Worm (Caenorhabditis elegans) whole organism, mixed stage, embryonic: ENCODE data around the gene amdh-1.

Experiments used
- ceh-83 ChIP-seq: fragments of 200-800 bp; sonication (Bioruptor generic); optimal IDR thresholded peaks from 2 replicates; lab custom pipeline; 2018; ENCODE audit warnings: mild to moderate bottlenecking, missing genetic modification characterization, missing compliant biosample characterization
- drap-1 ChIP-seq: fragments of 200-800 bp; sonication (Bioruptor generic); optimal IDR thresholded peaks from 3 replicates; lab custom pipeline; 2018; ENCODE audit warnings: mild to moderate bottlenecking, missing genetic modification characterization, missing compliant biosample characterization
- elt-3 ChIP-seq: fragments of 150-350 bp; optimal IDR thresholded peaks from 2 replicates; lab custom pipeline; 2014; ENCODE audit warnings: missing biosample characterization, missing genetic modification characterization
- nhr-237 ChIP-seq: fragments of 150-350 bp; optimal IDR thresholded peaks from 2 replicates; lab custom pipeline; 2014; ENCODE audit warnings: missing biosample characterization, missing genetic modification characterization
- sptf-1 ChIP-seq: sonication (generic microtip); optimal IDR thresholded peaks from 2 replicates; lab custom pipeline; 2017; ENCODE audit warnings: mild to moderate bottlenecking, missing genetic modification characterization, moderate library complexity, missing compliant biosample characterization
- unc-62 ChIP-seq: fragments of 150-350 bp; optimal IDR thresholded peaks from 2 replicates; lab custom pipeline; 2014; ENCODE audit warnings: missing biosample characterization, missing genetic modification reagents, missing genetic modification characterization
- ztf-11 ChIP-seq: fragments of 150-350 bp; optimal IDR thresholded peaks from 2 replicates; lab custom pipeline; 2014; ENCODE audit warnings: missing biosample characterization, missing genetic modification characterization

- no peak for TF ChIP-seq ztf-11
- no peak for TF ChIP-seq ceh-83 (GFP tag; lab: Kevin White, UChicago)
- no peak for TF ChIP-seq drap-1 (GFP tag; lab: Kevin White, UChicago)
- TF ChIP-seq sptf-1 (tag; lab: Kevin White, UChicago), result no peak
- TF ChIP-seq unc-62 (GFP tag; lab: Kevin White, UChicago), result no peak
- no peak for TF ChIP-seq elt-3 (tag; lab: Kevin White, UChicago)
- no peak for TF ChIP-seq nhr-237 (tag; lab: Kevin White, UChicago)
Measured at ce11 chrIII:6208984-6209383, 42.6 kb upstream of the amdh-1 start, which contains the start of gene C23G10.1.
